Worm (Caenorhabditis elegans) whole organism, L1 larva: ENCODE measurements around the gene pot-3.
A peak's percentile ranks its signal among the peaks of the same experiment; 100 is the strongest.

Experiments
- Y116A8C.19 ChIP-seq: sonication (generic microtip); optimal IDR thresholded peaks from 2 replicates; lab custom pipeline; 2016; ENCODE audit warnings: missing compliant biosample characterization, missing genetic modification characterization, borderline replicate concordance
- aly-2 ChIP-seq: fragments of 150-350 bp; optimal IDR thresholded peaks from 2 replicates; lab custom pipeline; 2014; ENCODE audit warnings: missing biosample characterization, missing genetic modification characterization
- blmp-1 ChIP-seq: fragments of 150-350 bp; optimal IDR thresholded peaks from 2 replicates; lab custom pipeline; 2014; ENCODE audit warnings: missing biosample characterization, missing genetic modification characterization
- ceh-8 ChIP-seq: fragments of 200-800 bp; sonication (Bioruptor generic); optimal IDR thresholded peaks from 2 replicates; lab custom pipeline; 2018; ENCODE audit warnings: mild to moderate bottlenecking, missing genetic modification characterization, moderate library complexity, missing compliant biosample characterization
- ceh-90 ChIP-seq: sonication (generic microtip); optimal IDR thresholded peaks from 2 replicates; lab custom pipeline; 2016; ENCODE audit warnings: missing genetic modification characterization, missing compliant biosample characterization
- dpl-1 ChIP-seq, 3 experiments: fragments of 150-350 bp in 2 of 3; sonication (generic microtip) in 1 of 3; optimal IDR thresholded peaks; 2 replicates each; lab custom pipeline; 2014 to 2017; ENCODE audit warnings: missing biosample characterization in 3 of 3, missing genetic modification characterization in 3 of 3, missing genetic modification reagents in 3 of 3
- efl-1 ChIP-seq, 4 experiments: fragments of 150-350 bp; optimal IDR thresholded peaks in 3 of 4; peaks in 1 of 4; 1 replicate in 1 of 4; 2 replicates in 3 of 4; lab custom pipeline; 2014; ENCODE audit warnings: missing biosample characterization in 2 of 4, missing genetic modification characterization in 2 of 4, missing genetic modification reagents in 2 of 4
- egl-27 ChIP-seq, 2 experiments: fragments of 150-350 bp in 1 of 2; sonication (generic microtip); optimal IDR thresholded peaks; 3 replicates each; lab custom pipeline; 2017 to 2018; ENCODE audit warnings: missing biosample characterization in 2 of 2, missing genetic modification characterization in 2 of 2, missing genetic modification reagents in 2 of 2
- elt-2 ChIP-seq: sonication (generic microtip); optimal IDR thresholded peaks from 2 replicates; lab custom pipeline; 2016; ENCODE audit warnings: missing genetic modification characterization, mild to moderate bottlenecking, inconsistent platforms, missing compliant biosample characterization, missing genetic modification reagents
- elt-3 ChIP-seq, 6 experiments: fragments of 150-350 bp in 1 of 6; sonication (generic microtip); optimal IDR thresholded peaks; 2 replicates each; lab custom pipeline; 2017 to 2018; ENCODE audit warnings: missing biosample characterization in 6 of 6, missing genetic modification characterization in 6 of 6, inconsistent platforms in 1 of 6
- ets-5 ChIP-seq: fragments of 200-800 bp; sonication (Bioruptor generic); IDR thresholded peaks from 2 replicates; pipeline ENCODE4 v1.3.6; 2022; ENCODE audit warnings: missing genetic modification characterization, missing compliant biosample characterization
- fkh-10 ChIP-seq: sonication (generic microtip); optimal IDR thresholded peaks from 2 replicates; lab custom pipeline; 2017; ENCODE audit warnings: missing biosample characterization, missing genetic modification reagents, missing genetic modification characterization
- hlh-17 ChIP-seq: fragments of 200-800 bp; sonication (Bioruptor generic); optimal IDR thresholded peaks from 2 replicates; lab custom pipeline; 2018; ENCODE audit warnings: missing genetic modification characterization, mild to moderate bottlenecking, missing compliant biosample characterization, moderate library complexity, borderline replicate concordance
- isw-1 ChIP-seq: fragments of 200-800 bp; sonication (Bioruptor generic); IDR thresholded peaks from 2 replicates; pipeline ENCODE4 v1.3.6; 2022; ENCODE audit warnings: missing genetic modification characterization, missing compliant biosample characterization
- jun-1 ChIP-seq: fragments of 150-350 bp; optimal IDR thresholded peaks from 2 replicates; lab custom pipeline; 2014; ENCODE audit warnings: missing biosample characterization, missing genetic modification reagents, missing genetic modification characterization
- lin-13 ChIP-seq: fragments of 150-350 bp; optimal IDR thresholded peaks from 2 replicates; lab custom pipeline; 2014; ENCODE audit warnings: missing biosample characterization, missing genetic modification reagents, missing genetic modification characterization
- lin-14 ChIP-seq: fragments of 200-800 bp; sonication (Bioruptor generic); optimal IDR thresholded peaks from 2 replicates; lab custom pipeline; 2018; ENCODE audit warnings: mild to moderate bottlenecking, missing genetic modification characterization, moderate library complexity, missing compliant biosample characterization
- lin-15B ChIP-seq: fragments of 150-350 bp; sonication (generic microtip); optimal IDR thresholded peaks from 3 replicates; lab custom pipeline; 2014; ENCODE audit warnings: missing biosample characterization, missing genetic modification characterization
- lin-35 ChIP-seq, 2 experiments: fragments of 150-350 bp; optimal IDR thresholded peaks; 2 replicates each; lab custom pipeline; 2014; ENCODE audit warnings: missing biosample characterization in 2 of 2, missing genetic modification characterization in 2 of 2, missing genetic modification reagents in 2 of 2
- lsy-2 ChIP-seq, 2 experiments: fragments of 150-350 bp; optimal IDR thresholded peaks; 2 replicates each; lab custom pipeline; 2014; ENCODE audit warnings: missing biosample characterization in 2 of 2, missing genetic modification characterization in 2 of 2
- mdl-1 ChIP-seq, 2 experiments: fragments of 150-350 bp; optimal IDR thresholded peaks; 2 replicates each; lab custom pipeline; 2014 to 2017; ENCODE audit warnings: missing biosample characterization in 2 of 2, missing genetic modification characterization in 2 of 2, inconsistent platforms in 1 of 2
- mef-2 ChIP-seq: fragments of 150-350 bp; optimal IDR thresholded peaks from 2 replicates; lab custom pipeline; 2014; ENCODE audit warnings: missing biosample characterization, missing genetic modification characterization
- mep-1 ChIP-seq: fragments of 150-350 bp; optimal IDR thresholded peaks from 2 replicates; lab custom pipeline; 2014; ENCODE audit warnings: missing biosample characterization, missing genetic modification characterization
- nhr-19 ChIP-seq: fragments of 200-800 bp; sonication (Bioruptor generic); conservative IDR thresholded peaks from 2 replicates; pipeline ENCODE4 v1.3.6; 2022; ENCODE audit warnings: missing genetic modification characterization, missing compliant biosample characterization
- nhr-20 ChIP-seq: sonication (generic microtip); optimal IDR thresholded peaks from 2 replicates; lab custom pipeline; 2016; ENCODE audit warnings: mild to moderate bottlenecking, missing genetic modification characterization, missing compliant biosample characterization
- nhr-71 ChIP-seq: sonication (generic microtip); optimal IDR thresholded peaks from 2 replicates; lab custom pipeline; 2016; ENCODE audit warnings: mild to moderate bottlenecking, missing genetic modification characterization, moderate library complexity, missing compliant biosample characterization
- nhr-85 ChIP-seq: sonication (generic microtip); peaks from one replicate; lab custom pipeline; 2016; ENCODE audit warnings: missing genetic modification characterization, inconsistent platforms, missing compliant biosample characterization
- nhr-90 ChIP-seq: sonication (generic microtip); optimal IDR thresholded peaks from 2 replicates; lab custom pipeline; 2016; ENCODE audit warnings: mild to moderate bottlenecking, missing genetic modification characterization, missing compliant biosample characterization; ENCODE audit not compliant: poor library complexity
- rnt-1 ChIP-seq: sonication (generic microtip); optimal IDR thresholded peaks from 2 replicates; lab custom pipeline; 2016; ENCODE audit warnings: mild to moderate bottlenecking, missing genetic modification characterization, moderate library complexity, missing compliant biosample characterization
- snu-23 ChIP-seq: sonication (generic microtip); optimal IDR thresholded peaks from 2 replicates; lab custom pipeline; 2016; ENCODE audit warnings: missing genetic modification characterization, missing compliant biosample characterization
- sup-37 ChIP-seq: fragments of 200-800 bp; sonication (Bioruptor generic); optimal IDR thresholded peaks from 2 replicates; lab custom pipeline; 2018; ENCODE audit warnings: mild to moderate bottlenecking, missing genetic modification characterization, missing compliant biosample characterization
- tlp-1 ChIP-seq: fragments of 150-350 bp; optimal IDR thresholded peaks from 2 replicates; lab custom pipeline; 2014; ENCODE audit warnings: missing biosample characterization, missing genetic modification characterization
- unc-130 ChIP-seq: fragments of 150-350 bp; optimal IDR thresholded peaks from 2 replicates; lab custom pipeline; 2017; ENCODE audit warnings: missing biosample characterization, missing genetic modification characterization, inconsistent platforms
- zip-4 ChIP-seq: fragments of 200-800 bp; sonication (Bioruptor generic); optimal IDR thresholded peaks from 2 replicates; lab custom pipeline; 2018; ENCODE audit warnings: mild to moderate bottlenecking, missing genetic modification characterization, moderate library complexity, missing compliant biosample characterization

Gene pot-3

DNA sequence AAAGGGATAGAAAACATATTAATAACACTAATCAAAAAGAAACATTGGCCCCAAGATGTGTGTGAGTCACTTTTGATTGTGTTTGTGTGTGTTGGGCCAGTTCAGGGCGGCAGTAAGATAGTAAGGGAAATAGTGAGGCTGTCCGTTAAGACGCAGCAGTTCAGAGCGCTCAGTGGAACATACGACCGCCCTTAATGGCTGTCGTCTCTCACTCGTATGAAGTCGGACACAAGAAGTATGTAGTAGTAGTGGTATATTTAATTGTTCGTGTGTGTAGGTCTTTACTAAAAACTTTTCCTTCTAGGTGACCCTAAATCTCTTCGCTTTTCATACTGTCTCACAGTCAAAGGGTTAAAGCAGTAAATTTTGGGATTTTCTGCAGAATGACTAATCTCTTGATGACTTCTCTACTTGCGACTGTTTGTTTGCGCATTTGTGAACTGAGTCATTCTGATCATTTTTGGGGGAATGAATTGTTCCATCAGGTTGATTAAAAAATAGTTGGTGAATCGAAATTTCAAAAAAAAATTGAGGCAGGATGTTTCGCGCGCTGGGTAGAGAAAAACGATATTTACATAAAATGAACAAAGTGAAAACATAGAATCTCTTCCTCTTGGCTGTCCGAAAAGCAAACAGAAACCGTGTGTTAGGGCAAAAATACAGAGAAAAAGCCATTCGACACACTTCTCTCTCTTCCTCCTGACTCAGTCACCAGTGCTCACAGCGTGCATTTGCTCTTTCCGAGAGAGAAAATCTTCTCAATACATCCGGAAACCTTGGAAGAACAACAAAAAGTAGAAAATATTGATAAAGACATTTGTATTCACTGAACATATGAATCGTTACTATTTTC, 16.5 kb upstream of the pot-3 start (continued):
- TF ChIP-seq isw-1 (GFP tag; lab: Robert Waterston, UW): no peak
- peak; percentile 12 for TF ChIP-seq nhr-71 (tag; lab: Kevin White, UChicago)
- TF ChIP-seq hlh-17 (GFP tag; lab: Kevin White, UChicago): no peak
- no peak for TF ChIP-seq jun-1 (tag; lab: Kevin White, UChicago)
- TF ChIP-seq blmp-1: peak; percentile 42
- peak; percentile 76 for TF ChIP-seq lin-14 (GFP tag; lab: Kevin White, UChicago)
- TF ChIP-seq ceh-8 (GFP tag; lab: Kevin White, UChicago): no peak
- 0 out of 2 replicates have a peak, but pooled peaks have one; percentile 8 for TF ChIP-seq nhr-19 (GFP tag; lab: Robert Waterston, UW)
- peak; percentile 11 for TF ChIP-seq unc-130 (tag; lab: Kevin White, UChicago)
- no peak for TF ChIP-seq aly-2

DNA sequence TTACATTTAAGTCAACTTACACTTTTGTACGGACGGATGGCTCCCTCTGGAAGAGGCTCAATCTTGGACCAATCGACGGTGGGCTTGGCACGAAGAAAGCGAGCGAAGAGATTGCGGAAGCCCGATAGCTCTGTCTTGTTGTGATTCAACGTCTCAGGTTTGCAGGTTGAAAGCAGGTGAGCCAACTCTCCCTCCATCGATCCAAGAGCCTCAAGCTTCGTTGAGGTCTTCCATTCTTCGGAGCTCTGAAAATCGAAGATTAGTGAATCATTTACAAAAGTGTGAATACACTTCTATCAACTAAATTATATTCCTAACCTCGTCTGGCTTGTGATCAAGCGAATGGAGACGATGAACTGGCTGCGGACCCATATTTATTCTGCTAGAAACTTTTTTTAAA, 14.2 kb upstream of the pot-3 start:
- TF ChIP-seq ets-5: no peak
- no peak for TF ChIP-seq mef-2 (tag; lab: Kevin White, UChicago)
- no peak for TF ChIP-seq Y116A8C.19 (tag; lab: Kevin White, UChicago)
- TF ChIP-seq egl-27 (tag; optimal IDR thresholded peaks at IDR 0.05; lab: Kevin White, UChicago): no peak
- TF ChIP-seq mep-1 (tag; lab: Kevin White, UChicago): no peak
- no peak for TF ChIP-seq nhr-71 (tag; lab: Kevin White, UChicago)
- no peak for TF ChIP-seq lin-15B (tag; lab: Kevin White, UChicago)

DNA sequence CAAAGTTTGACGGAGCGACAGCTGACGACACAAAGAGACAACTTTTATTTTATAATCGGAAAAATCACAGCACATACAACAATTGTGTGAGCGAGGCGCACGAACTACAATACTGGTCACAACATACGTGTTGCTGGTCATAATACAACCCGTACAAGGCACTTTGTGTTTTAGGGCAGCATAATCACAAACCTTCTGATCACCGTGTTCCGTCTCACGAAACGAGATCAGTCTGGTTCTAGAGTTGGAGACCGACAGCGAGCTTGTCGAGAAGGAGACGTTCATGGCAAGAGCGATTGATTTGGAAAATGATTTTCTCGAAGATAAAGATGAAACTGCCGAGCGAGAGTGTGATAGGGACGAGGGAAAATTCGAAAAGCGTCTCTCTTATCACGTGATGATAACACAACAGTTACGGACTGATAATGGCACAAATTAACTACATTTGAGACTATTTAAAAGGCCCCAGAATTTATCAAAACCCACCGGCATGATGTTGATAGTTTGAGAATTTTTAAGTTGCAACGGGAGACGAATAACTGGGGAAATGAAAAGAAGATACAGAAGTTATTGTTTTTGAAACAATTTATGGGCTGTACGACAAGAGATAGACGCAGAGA, 13.2 kb upstream of the pot-3 start:
- TF ChIP-seq lsy-2 (tag; optimal IDR thresholded peaks at IDR 0.05; lab: Kevin White, UChicago) (no peak), nhr-85 (tag; lab: Kevin White, UChicago) (peak; percentile 38), sup-37 (GFP tag; lab: Kevin White, UChicago) (no peak), snu-23 (GFP tag; lab: Kevin White, UChicago) (peak; percentile 20), elt-3 (tag; optimal IDR thresholded peaks at IDR 0.05; lab: Kevin White, UChicago) (peak in 3 of 6 experiments; percentile 52 to 70 (median 67)), elt-2 (tag; lab: Kevin White, UChicago) (peak; percentile 83), ceh-90 (tag; lab: Kevin White, UChicago) (no peak), lin-35 (GFP tag; optimal IDR thresholded peaks at IDR 0.05; lab: Kevin White, UChicago) (peak in 1 of 2 experiments; percentile 60), rnt-1 (tag; lab: Kevin White, UChicago) (peak; percentile 13), mdl-1 (tag; optimal IDR thresholded peaks at IDR 0.05; lab: Kevin White, UChicago) (peak in 1 of 2 experiments; percentile 30), nhr-90 (tag; lab: Kevin White, UChicago) (peak; percentile 53), fkh-10 (GFP tag; lab: Kevin White, UChicago) (no peak), blmp-1 (peak; percentile 65), zip-4 (GFP tag; lab: Kevin White, UChicago) (no peak), tlp-1 (tag; lab: Kevin White, UChicago) (no peak), nhr-71 (tag; lab: Kevin White, UChicago) (peak; percentile 44), dpl-1 (GFP tag; optimal IDR thresholded peaks at IDR 0.05; lab: Kevin White, UChicago) (peak in 1 of 3 experiments; percentile 14), lin-14 (GFP tag; lab: Kevin White, UChicago) (peak; percentile 25), efl-1 (optimal IDR thresholded peaks at IDR 0.05; lab: Kevin White, UChicago) (peak in 1 of 2 experiments; percentile 8), efl-1 (GFP tag; optimal IDR thresholded peaks at IDR 0.05 in 1 of 2; lab: Kevin White, UChicago) (peak in 1 of 2 experiments; percentile 92), lin-13 (GFP tag; lab: Kevin White, UChicago) (peak; percentile 39), nhr-20 (tag; lab: Kevin White, UChicago) (peak; percentile 44)
